Worm (Caenorhabditis elegans): Measurements from ENCODE around the gene ttr-47.

ttr-47 gene

ce11 chrV:8944481-8944880 lies 21.6 kb downstream of the ttr-47 start:
- TF ChIP-seq hnd-1 (tag; optimal IDR thresholded peaks at IDR 0.05) (no peak), F13C5.2 (tag; optimal IDR thresholded peaks at IDR 0.05) (no peak), sea-1 (GFP tag; conservative IDR thresholded peaks at IDR 0.05) (no peak), hmbx-1 (tag; optimal IDR thresholded peaks at IDR 0.05) (no peak), pes-1 (GFP tag; IDR thresholded peaks at IDR 0.05) (no peak)

DNA sequence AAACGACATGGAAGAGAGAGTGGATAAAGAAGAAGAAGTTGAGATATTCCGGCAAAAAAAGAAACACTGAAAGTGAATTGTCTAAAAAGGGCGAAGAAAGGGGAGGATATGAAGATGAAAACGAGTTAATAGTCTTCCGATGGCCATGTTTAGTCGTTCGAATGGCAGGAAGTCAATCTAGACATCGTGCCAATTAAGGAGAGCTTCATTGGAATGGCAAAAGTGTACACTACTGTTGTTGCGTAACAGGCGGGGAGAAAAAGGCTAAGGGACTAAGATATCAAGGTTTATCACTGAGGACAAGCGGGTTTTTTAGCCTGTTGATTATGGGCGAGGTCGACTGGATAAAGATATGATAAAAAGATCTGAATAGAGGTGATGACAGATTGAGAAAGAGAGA lies 23.3 kb downstream of the ttr-47 start:
- TF ChIP-seq hmbx-1 (tag; optimal IDR thresholded peaks at IDR 0.05) (no peak), tra-4 (tag; optimal IDR thresholded peaks at IDR 0.05) (no peak), flt-1 (GFP tag; IDR thresholded peaks at IDR 0.05) (no peak), hnd-1 (tag; optimal IDR thresholded peaks at IDR 0.05) (no peak), ets-7 (tag; optimal IDR thresholded peaks at IDR 0.05) (no peak), ceh-13 (GFP tag; optimal IDR thresholded peaks at IDR 0.05) (no peak), sea-1 (GFP tag; conservative IDR thresholded peaks at IDR 0.05) (no peak), ama-1 (optimal IDR thresholded peaks at IDR 0.05) (no peak), B0310.2 (tag; optimal IDR thresholded peaks at IDR 0.05) (no peak)

- TF ChIP-seq tra-4 (tag; optimal IDR thresholded peaks at IDR 0.05), result no peak
- TF ChIP-seq ceh-36 (tag; optimal IDR thresholded peaks at IDR 0.05), result no peak
- no peak for TF ChIP-seq hnd-1 (tag; optimal IDR thresholded peaks at IDR 0.05)
- TF ChIP-seq aly-1 (tag; optimal IDR thresholded peaks at IDR 0.05), result no peak
- TF ChIP-seq hmbx-1 (tag; optimal IDR thresholded peaks at IDR 0.05), result no peak
- no peak for TF ChIP-seq pes-1 (GFP tag; IDR thresholded peaks at IDR 0.05)
- no peak for TF ChIP-seq ama-1 (optimal IDR thresholded peaks at IDR 0.05)
Measured at ce11 chrV:8947499-8947898, 24.6 kb downstream of the ttr-47 start, which contains the start of gene gck-1. Gene gck-1, plus strand, starts transcription at chrV:8947799.

- TF ChIP-seq pes-1 (GFP tag; IDR thresholded peaks at IDR 0.05) (no peak), hmg-4 (GFP tag; optimal IDR thresholded peaks at IDR 0.05) (no peak), ceh-13 (GFP tag; optimal IDR thresholded peaks at IDR 0.05) (no peak)
Measured at ce11 chrV:8948365-8948764, 25.5 kb downstream of the ttr-47 start.

DNA sequence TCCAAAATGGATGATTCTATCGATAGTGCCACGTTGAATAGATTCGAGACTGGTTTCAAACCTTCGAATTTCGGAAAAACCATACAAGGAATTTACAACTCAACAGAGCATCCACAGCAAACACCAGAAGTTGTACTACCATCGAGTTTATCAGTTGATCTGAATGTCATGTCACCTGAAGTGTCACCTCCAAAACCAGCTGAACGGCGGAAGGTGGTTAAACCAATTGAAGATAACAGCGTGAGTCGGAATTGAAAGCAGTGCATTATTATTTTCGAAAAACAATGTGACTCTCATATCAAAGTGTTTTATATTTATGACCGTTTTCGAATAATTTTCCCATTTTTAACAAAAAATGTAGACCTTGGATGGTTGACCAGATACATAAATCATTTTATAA lies 26.1 kb downstream of the ttr-47 start:
- TF ChIP-seq tra-4 (tag; optimal IDR thresholded peaks at IDR 0.05) (no peak), tbx-37 (GFP tag; conservative IDR thresholded peaks at IDR 0.05) (no peak), ceh-13 (GFP tag; optimal IDR thresholded peaks at IDR 0.05) (no peak), ets-7 (tag; optimal IDR thresholded peaks at IDR 0.05) (no peak), ceh-36 (tag; optimal IDR thresholded peaks at IDR 0.05) (no peak), flt-1 (GFP tag; IDR thresholded peaks at IDR 0.05) (no peak)

DNA sequence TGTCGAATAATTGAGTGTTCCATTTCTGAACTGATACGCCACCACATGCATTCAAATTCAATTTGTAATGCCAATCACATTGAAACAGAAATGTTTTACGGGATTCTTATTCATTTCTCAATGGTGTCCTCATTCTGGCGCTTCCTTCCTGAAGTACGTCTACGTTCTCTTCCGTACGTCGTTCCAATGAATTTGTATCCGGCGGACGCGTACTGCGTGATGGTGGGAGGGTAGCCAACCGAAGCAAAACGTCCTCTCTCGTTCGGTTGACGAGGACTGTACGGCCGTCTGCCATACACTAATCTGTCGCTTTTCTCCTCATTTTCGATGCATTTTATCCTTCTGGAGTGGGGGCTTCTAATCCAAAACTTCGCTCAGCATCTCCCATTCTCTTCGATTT lies 27.0 kb downstream of the ttr-47 start:
- TF ChIP-seq hmg-4 (GFP tag; optimal IDR thresholded peaks at IDR 0.05) (peak; percentile 19), aly-1 (tag; optimal IDR thresholded peaks at IDR 0.05) (no peak), flt-1 (GFP tag; IDR thresholded peaks at IDR 0.05) (no peak)

DNA sequence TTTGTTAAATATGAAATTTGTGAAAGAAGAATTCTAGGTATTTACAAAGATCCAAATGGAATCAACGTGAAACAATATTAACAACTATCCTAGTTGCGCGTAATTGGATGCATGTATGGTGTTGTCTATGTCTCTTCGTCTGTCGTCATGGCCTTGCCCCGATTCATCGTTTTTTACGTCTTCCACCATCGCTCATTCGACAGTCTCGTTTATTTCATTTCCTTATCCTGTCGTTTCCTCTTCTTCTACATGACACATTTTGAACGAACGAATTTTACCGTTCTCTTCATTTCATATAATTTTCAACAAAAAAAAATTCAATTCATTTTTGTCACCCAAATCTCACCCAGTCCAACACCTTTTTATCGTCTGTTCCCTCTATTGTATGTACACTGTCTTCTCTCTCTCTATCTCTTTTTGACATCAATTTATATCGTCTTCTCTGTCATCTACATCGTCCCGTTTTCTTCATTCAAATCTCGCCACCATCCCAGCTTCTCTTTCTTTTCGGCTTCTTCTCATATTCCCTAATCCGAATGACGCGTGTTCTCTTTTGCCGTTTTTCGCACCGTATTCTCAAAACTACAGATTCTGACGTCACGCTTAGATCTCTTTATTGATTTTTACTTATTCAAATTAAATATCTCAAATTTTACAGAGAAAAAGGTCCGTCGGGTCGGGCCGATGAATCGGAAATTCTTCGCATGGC lies 33.7 kb downstream of the ttr-47 start, which contains the start of gene ttc-17:
Gene ttc-17, plus strand, starts transcription at position 659 of the 709 bp plus-strand sequence.
- TF ChIP-seq tra-4 (tag; optimal IDR thresholded peaks at IDR 0.05) (no peak), hmg-4 (GFP tag; optimal IDR thresholded peaks at IDR 0.05) (no peak), B0310.2 (tag; optimal IDR thresholded peaks at IDR 0.05) (no peak), aly-1 (tag; optimal IDR thresholded peaks at IDR 0.05) (no peak), pes-1 (GFP tag; IDR thresholded peaks at IDR 0.05) (no peak)

ce11 chrV:8964055-8964758 lies 41.3 kb downstream of the ttr-47 start, which contains the start of gene nhr-44:
Gene nhr-44, minus strand, starts transcription at chrV:8964105.
- TF ChIP-seq flt-1 (GFP tag; IDR thresholded peaks at IDR 0.05) (no peak), tbx-37 (GFP tag; conservative IDR thresholded peaks at IDR 0.05) (no peak), ama-1 (optimal IDR thresholded peaks at IDR 0.05) (no peak), ceh-36 (tag; optimal IDR thresholded peaks at IDR 0.05) (no peak), hmg-4 (GFP tag; optimal IDR thresholded peaks at IDR 0.05) (no peak), aly-1 (tag; optimal IDR thresholded peaks at IDR 0.05) (no peak), F13C5.2 (tag; optimal IDR thresholded peaks at IDR 0.05) (no peak), B0310.2 (tag; optimal IDR thresholded peaks at IDR 0.05) (no peak), tbx-11 (GFP tag; IDR thresholded peaks at IDR 0.05) (no peak), hmbx-1 (tag; optimal IDR thresholded peaks at IDR 0.05) (no peak)

- TF ChIP-seq ceh-13 (GFP tag; optimal IDR thresholded peaks at IDR 0.05) (no peak), ceh-36 (tag; optimal IDR thresholded peaks at IDR 0.05) (no peak), ets-7 (tag; optimal IDR thresholded peaks at IDR 0.05) (no peak)
Measured at ce11 chrV:8966086-8966485, 43.2 kb downstream of the ttr-47 start, which contains the start of gene nhr-219. Gene nhr-219, minus strand, starts transcription at chrV:8966186.
